Worm (Caenorhabditis elegans) whole organism, L2 larva: ENCODE measurements around the gene Y43F8B.1.

ENCODE experiments used
- ZK546.5 ChIP-seq: sonication (generic microtip); optimal IDR thresholded peaks from 2 replicates; lab custom pipeline; 2017; ENCODE audit warnings: missing biosample characterization, missing genetic modification characterization
- blmp-1 ChIP-seq: sonication (generic microtip); optimal IDR thresholded peaks from 2 replicates; lab custom pipeline; 2017; ENCODE audit warnings: missing genetic modification characterization, mild to moderate bottlenecking, missing compliant biosample characterization, antibody characterized with exemption, moderate library complexity; ENCODE audit not compliant: insufficient read depth
- ceh-82 ChIP-seq: fragments of 150-350 bp; optimal IDR thresholded peaks from 2 replicates; lab custom pipeline; 2014; ENCODE audit warnings: missing biosample characterization, missing genetic modification characterization
- dmd-4 ChIP-seq: sonication (generic microtip); optimal IDR thresholded peaks from 2 replicates; lab custom pipeline; 2017; ENCODE audit warnings: missing biosample characterization, missing genetic modification characterization
- egl-27 ChIP-seq: sonication (generic microtip); optimal IDR thresholded peaks from 3 replicates; lab custom pipeline; 2017; ENCODE audit warnings: missing biosample characterization, missing genetic modification reagents, missing genetic modification characterization
- fos-1 ChIP-seq: fragments of 150-350 bp; optimal IDR thresholded peaks from 2 replicates; lab custom pipeline; 2014; ENCODE audit warnings: missing biosample characterization, missing genetic modification characterization
- mdl-1 ChIP-seq, 2 experiments: fragments of 150-350 bp in 1 of 2; sonication (generic microtip) in 1 of 2; optimal IDR thresholded peaks; 2 replicates each; lab custom pipeline; 2017; ENCODE audit warnings: missing biosample characterization in 2 of 2, missing genetic modification characterization in 2 of 2
- nhr-237 ChIP-seq: fragments of 150-350 bp; optimal IDR thresholded peaks from 2 replicates; lab custom pipeline; 2014; ENCODE audit warnings: missing biosample characterization, missing genetic modification characterization
- nhr-25 ChIP-seq: fragments of 150-350 bp; sonication (generic microtip); optimal IDR thresholded peaks from 3 replicates; lab custom pipeline; 2014; ENCODE audit warnings: missing biosample characterization, missing genetic modification characterization
- sma-3 ChIP-seq: sonication (generic microtip); optimal IDR thresholded peaks from 2 replicates; lab custom pipeline; 2016; ENCODE audit warnings: missing genetic modification reagents, missing genetic modification characterization, missing compliant biosample characterization
- zag-1 ChIP-seq: fragments of 150-350 bp; optimal IDR thresholded peaks from 2 replicates; lab custom pipeline; 2014; ENCODE audit warnings: missing biosample characterization, missing genetic modification characterization

ce11 chrV:19546673-19547072, 673 bp upstream of the Y43F8B.1 start:
- TF ChIP-seq ceh-82 (tag; lab: Kevin White, UChicago), result no peak
- no peak for TF ChIP-seq fos-1 (tag; lab: Kevin White, UChicago)
- no peak for TF ChIP-seq nhr-237 (tag; lab: Kevin White, UChicago)
- no peak for TF ChIP-seq nhr-25 (tag; lab: Kevin White, UChicago)
- TF ChIP-seq dmd-4 (tag; lab: Kevin White, UChicago), result no peak
- TF ChIP-seq blmp-1 (tag; lab: Kevin White, UChicago), result no peak
- TF ChIP-seq egl-27, result no peak
- no peak for TF ChIP-seq sma-3
- no peak for TF ChIP-seq mdl-1 (tag; optimal IDR thresholded peaks at IDR 0.05; lab: Kevin White, UChicago)
- TF ChIP-seq zag-1, result no peak
- TF ChIP-seq ZK546.5 (tag; lab: Kevin White, UChicago), result no peak
